Worm (Caenorhabditis elegans): ENCODE data around the gene F16H6.8.
"Not testable (repeated sequence)": the region's sequence is repeated elsewhere in the genome, so short reads cannot be mapped to it uniquely, and the experiment has no call there.

The F16H6.8 gene

ce11 chrV:18224353-18224752, 8.3 kb upstream of the F16H6.8 start, which contains the start of gene F16H6.10:
TSS of gene F16H6.10 (minus strand) at chrV:18224453.
- no peak for TF ChIP-seq efl-3 (GFP tag; optimal IDR thresholded peaks at IDR 0.05)

ce11 chrV:18216784-18217183, 709 bp upstream of the F16H6.8 start, which contains the start of gene F16H6.9:
TSS of gene F16H6.9 (plus strand) at chrV:18217084.
- not testable (repeated sequence) for TF ChIP-seq nhr-77 (tag; optimal IDR thresholded peaks at IDR 0.05); hlh-17 (GFP tag; optimal IDR thresholded peaks at IDR 0.05; ENCODE audit: borderline replicate concordance); ets-5 (GFP tag; IDR thresholded peaks at IDR 0.05)

DNA sequence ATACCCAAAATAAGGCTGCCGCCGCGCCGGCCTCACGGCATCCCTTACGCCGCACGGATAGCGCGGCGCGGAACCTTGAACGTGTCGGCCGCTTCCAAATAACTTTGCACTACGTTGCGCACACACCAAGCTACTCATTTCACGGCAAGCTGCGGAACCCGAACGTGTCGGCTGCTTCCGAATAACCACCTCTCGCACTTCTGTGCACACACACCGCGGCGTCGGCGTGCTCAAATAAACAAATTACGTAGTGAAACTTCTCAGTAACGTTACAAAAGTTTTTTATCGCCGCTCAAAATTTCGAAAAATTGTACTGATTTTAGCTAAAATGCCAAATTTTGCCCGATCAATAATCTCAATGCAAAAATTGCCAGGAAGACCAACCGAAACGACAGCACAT, 3.2 kb downstream of the F16H6.8 start:
- TF ChIP-seq pax-3 (tag; optimal IDR thresholded peaks at IDR 0.05) (no peak), ztf-4 (tag; optimal IDR thresholded peaks at IDR 0.05) (no peak), ceh-90 (tag; optimal IDR thresholded peaks at IDR 0.05) (no peak), dsc-1 (tag; optimal IDR thresholded peaks at IDR 0.05) (no peak), nhr-84 (tag; optimal IDR thresholded peaks at IDR 0.05) (no peak)

ce11 chrV:18209071-18209470, 7.0 kb downstream of the F16H6.8 start, which contains the start of gene F16H6.7:
TSS of gene F16H6.7 (minus strand) at chrV:18209171.
- no peak for TF ChIP-seq unc-130 (tag; optimal IDR thresholded peaks at IDR 0.05)

ce11 chrV:18198421-18198820, 17.7 kb downstream of the F16H6.8 start, which contains the start of gene F16H6.4:
TSS of gene F16H6.4 (plus strand) at chrV:18198721.
- TF ChIP-seq lin-35 (GFP tag; optimal IDR thresholded peaks at IDR 0.05) (no peak), isw-1 (GFP tag; IDR thresholded peaks at IDR 0.05) (no peak), zag-1 (tag; optimal IDR thresholded peaks at IDR 0.05) (no peak), unc-62 (GFP tag; optimal IDR thresholded peaks at IDR 0.05) (no peak), lin-13 (GFP tag; optimal IDR thresholded peaks at IDR 0.05) (no peak), xbp-1 (tag; optimal IDR thresholded peaks at IDR 0.05) (no peak), ceh-8 (GFP tag; optimal IDR thresholded peaks at IDR 0.05) (no peak), pax-3 (tag; optimal IDR thresholded peaks at IDR 0.05) (no peak), dpl-1 (GFP tag; optimal IDR thresholded peaks at IDR 0.05) (no peak), ztf-4 (tag; optimal IDR thresholded peaks at IDR 0.05) (no peak), nhr-84 (tag; optimal IDR thresholded peaks at IDR 0.05) (no peak), ceh-90 (tag; optimal IDR thresholded peaks at IDR 0.05) (no peak), tbx-2 (tag; optimal IDR thresholded peaks at IDR 0.05) (no peak), alr-1 (tag; optimal IDR thresholded peaks at IDR 0.05; ENCODE audit: borderline replicate concordance) (no peak), egl-27 (tag; optimal IDR thresholded peaks at IDR 0.05) (no peak), aly-2 (tag; optimal IDR thresholded peaks at IDR 0.05) (no peak)

DNA sequence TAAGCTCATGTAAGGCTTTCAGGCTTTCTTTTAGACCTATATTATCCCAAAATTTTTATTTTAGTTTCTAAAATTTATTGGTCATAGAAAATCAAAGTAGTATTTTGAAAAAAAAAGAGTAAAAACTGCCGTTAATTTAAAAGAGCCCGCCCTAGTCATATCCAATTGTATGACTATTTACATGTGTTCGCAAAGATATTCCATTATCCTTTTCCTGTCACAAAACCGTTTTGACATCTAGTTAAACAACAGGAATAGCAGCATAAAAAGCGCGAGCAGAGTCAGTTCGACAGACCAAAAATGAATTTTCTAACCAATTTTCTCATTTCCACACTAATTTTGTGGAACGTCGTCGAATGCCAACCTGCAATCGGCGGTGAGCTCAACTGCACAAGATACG, 21.1 kb downstream of the F16H6.8 start, which contains the start of gene F16H6.3:
F16H6.3 (plus strand) TSS at position 301 of the 400 bp plus-strand sequence.
- no peak for TF ChIP-seq dpl-1 (GFP tag; optimal IDR thresholded peaks at IDR 0.05)
- no peak for TF ChIP-seq unc-62 (GFP tag; optimal IDR thresholded peaks at IDR 0.05)
- no peak for TF ChIP-seq zag-1 (tag; optimal IDR thresholded peaks at IDR 0.05)
- no peak for TF ChIP-seq swsn-7 (tag; optimal IDR thresholded peaks at IDR 0.05)
- TF ChIP-seq vab-15 (tag; optimal IDR thresholded peaks at IDR 0.05) = no peak
- no peak for TF ChIP-seq mep-1 (tag; optimal IDR thresholded peaks at IDR 0.05)
- TF ChIP-seq unc-30 (tag; optimal IDR thresholded peaks at IDR 0.05) = no peak
- TF ChIP-seq nhr-20 (tag; optimal IDR thresholded peaks at IDR 0.05) = no peak
- TF ChIP-seq F16B12.6 (tag; optimal IDR thresholded peaks at IDR 0.05) = no peak
- TF ChIP-seq nhr-237 (tag; optimal IDR thresholded peaks at IDR 0.05) = no peak
- TF ChIP-seq hlh-4 (tag; optimal IDR thresholded peaks at IDR 0.05) = no peak
- no peak for TF ChIP-seq aly-2 (tag; optimal IDR thresholded peaks at IDR 0.05)
- TF ChIP-seq rnt-1 (tag; optimal IDR thresholded peaks at IDR 0.05) = no peak
- TF ChIP-seq C16A3.4 (tag; optimal IDR thresholded peaks at IDR 0.05) = no peak
- TF ChIP-seq snu-23 (GFP tag; optimal IDR thresholded peaks at IDR 0.05) = no peak
- no peak for TF ChIP-seq ceh-8 (GFP tag; optimal IDR thresholded peaks at IDR 0.05)

All from whole organism, L1 larva.